Fruit fly (Drosophila melanogaster): ENCODE results near the gene Uqcc1.

Uqcc1 gene

DNA sequence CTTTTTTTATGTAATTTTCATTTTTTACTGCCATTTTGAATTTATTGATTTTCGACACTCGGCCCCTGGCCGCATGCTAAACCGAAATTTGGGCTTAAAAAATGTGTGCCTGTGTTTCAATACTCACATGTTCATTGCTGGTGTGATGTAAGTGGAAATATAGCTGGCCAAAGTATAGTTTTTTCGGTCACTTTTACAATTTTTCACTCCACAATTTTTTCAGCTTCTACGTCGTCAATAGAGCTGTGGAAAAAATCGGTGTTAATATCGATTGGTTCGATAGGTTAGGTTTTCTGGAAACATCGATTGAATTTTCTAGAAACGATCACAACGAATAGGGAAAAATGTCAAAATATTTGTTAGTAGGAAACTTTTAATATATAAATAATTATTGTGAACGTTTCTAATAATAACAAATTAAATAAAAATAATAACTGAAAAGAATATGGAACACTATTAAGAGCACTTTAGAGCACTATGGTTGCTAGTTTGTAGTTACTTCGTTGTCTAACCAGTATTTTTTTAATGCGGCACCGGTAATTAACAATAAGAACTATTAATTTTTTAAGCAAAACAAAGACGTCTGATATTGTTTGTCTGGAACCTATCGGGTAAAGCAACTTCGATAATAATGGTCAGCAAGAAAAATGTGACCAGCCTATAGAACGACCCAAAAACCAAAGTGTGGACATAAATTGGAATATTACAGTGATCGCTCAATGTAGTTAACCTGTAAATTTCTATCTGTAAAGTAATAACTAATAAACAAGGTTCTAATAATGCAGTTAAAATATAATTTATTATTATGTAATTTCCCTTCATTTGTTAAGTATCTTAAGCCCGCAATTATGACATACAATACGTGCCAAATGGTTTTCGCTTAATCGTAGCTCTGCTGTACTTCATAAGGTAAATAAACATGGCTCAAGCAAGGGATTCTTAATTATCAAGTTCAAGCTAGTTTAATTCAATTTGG lies 2.4 kb downstream of the Uqcc1 start, which contains the start of the genes CG10077 and CG9948 (continued):
- TF ChIP-seq otp (GFP tag; IDR thresholded peaks at IDR 0.05) (peak; percentile 83), az2 (GFP tag; optimal IDR thresholded peaks at IDR 0.05) (peak; percentile 90), Lim3 (GFP tag; IDR thresholded peaks at IDR 0.05) (peak; percentile 55), fd102C (GFP tag; optimal IDR thresholded peaks at IDR 0.05) (peak; percentile 27), CG16813 (GFP tag; IDR thresholded peaks at IDR 0.05; ENCODE audit: partially characterized antibody) (peak; percentile 82), ewg (GFP tag; optimal IDR thresholded peaks at IDR 0.05) (peak; percentile 72), CG11695 (GFP tag; IDR thresholded peaks at IDR 0.05) (peak; percentile 85), sna (GFP tag; IDR thresholded peaks at IDR 0.05; ENCODE audit: partially characterized antibody) (peak; percentile 60), hkb (optimal IDR thresholded peaks at IDR 0.05) (no peak), hkb (GFP tag; IDR thresholded peaks at IDR 0.05) (peak; percentile 92), dmrt11E (tag; optimal IDR thresholded peaks at IDR 0.05) (peak; percentile 89), CG7556 (GFP tag; optimal IDR thresholded peaks at IDR 0.05) (peak; percentile 84), CG33557 (GFP tag; optimal IDR thresholded peaks at IDR 0.05) (peak; percentile 83), CG17568 (GFP tag; optimal IDR thresholded peaks at IDR 0.05) (peak; percentile 83), CG31441 (GFP tag; IDR thresholded peaks at IDR 0.05) (peak; percentile 90), CG12236 (GFP tag; optimal IDR thresholded peaks at IDR 0.05) (peak; percentile 33), kah (GFP tag; optimal IDR thresholded peaks at IDR 0.05) (peak; percentile 81), ap (GFP tag; IDR thresholded peaks at IDR 0.05) (peak; percentile 90), CG30431 (GFP tag; optimal IDR thresholded peaks at IDR 0.05) (no peak), sisA (GFP tag; IDR thresholded peaks at IDR 0.05) (peak; percentile 93), CG10462 (GFP tag; optimal IDR thresholded peaks at IDR 0.05) (peak; percentile 77), Kr (GFP tag; optimal IDR thresholded peaks at IDR 0.05) (no peak), CG1832 (GFP tag; optimal IDR thresholded peaks at IDR 0.05) (no peak), CG34224 (GFP tag; IDR thresholded peaks at IDR 0.05; ENCODE audit: partially characterized antibody) (peak; percentile 83; the same call in 2 of the 3 replicates), CG10321 (GFP tag; IDR thresholded peaks at IDR 0.05) (peak; percentile 78), CG18599 (GFP tag; optimal IDR thresholded peaks at IDR 0.05) (peak; percentile 89), CG32772 (GFP tag; IDR thresholded peaks at IDR 0.05) (peak; percentile 81), Asciz (GFP tag; optimal IDR thresholded peaks at IDR 0.05) (no peak), Scr (GFP tag; IDR thresholded peaks at IDR 0.05; ENCODE audit: partially characterized antibody) (peak; percentile 86), pum (GFP tag; optimal IDR thresholded peaks at IDR 0.05) (peak; percentile 66), zfh1 (GFP tag; IDR thresholded peaks at IDR 0.05) (peak; percentile 94), CG9932 (GFP tag; IDR thresholded peaks at IDR 0.05) (peak; percentile 93), B-H1 (GFP tag; IDR thresholded peaks at IDR 0.05) (peak; percentile 86), fu2 (GFP tag; optimal IDR thresholded peaks at IDR 0.05) (peak; percentile 34), CG9215 (GFP tag; IDR thresholded peaks at IDR 0.05) (peak; percentile 79), CG8359 (GFP tag; optimal IDR thresholded peaks at IDR 0.05; ENCODE audit: borderline replicate concordance) (peak; percentile 65), CG13624 (GFP tag; optimal IDR thresholded peaks at IDR 0.05) (peak; percentile 47), danr (GFP tag; IDR thresholded peaks at IDR 0.05) (peak; percentile 77), CG13894 (tag; optimal IDR thresholded peaks at IDR 0.05) (peak; percentile 90), Antp (GFP tag; optimal IDR thresholded peaks at IDR 0.05) (peak; percentile 15), ems (GFP tag; optimal IDR thresholded peaks at IDR 0.05) (peak; percentile 67), CG31224 (GFP tag; IDR thresholded peaks at IDR 0.05) (peak; percentile 63), CG11093 (GFP tag; IDR thresholded peaks at IDR 0.05) (peak; percentile 83), B-H2 (GFP tag; optimal IDR thresholded peaks at IDR 0.05) (peak; percentile 92), Hr51 (GFP tag; optimal IDR thresholded peaks at IDR 0.05) (peak; percentile 55 to 90), CG6175 (GFP tag; IDR thresholded peaks at IDR 0.05) (peak; percentile 52; the same call in 1 of the 3 replicates), gt (GFP tag; IDR thresholded peaks at IDR 0.05) (peak; percentile 68), CG8388 (GFP tag; optimal IDR thresholded peaks at IDR 0.05) (peak; percentile 89)
